Fruit fly (Drosophila melanogaster) whole organism: ENCODE measurements around the gene Rift.

Experiments
- CG8478 ChIP-seq: fragments of >200 bp; optimal IDR thresholded peaks from 2 replicates; lab custom pipeline; 2018; ENCODE audit warnings: inconsistent platforms
- Dll ChIP-seq: fragments of >200 bp; optimal IDR thresholded peaks from 2 replicates; lab custom pipeline; 2017
- EcR ChIP-seq, 2 experiments: fragments of >200 bp; optimal IDR thresholded peaks; 2 replicates each; lab custom pipeline; 2017; ENCODE audit warnings: missing biosample characterization in 2 of 2, missing genetic modification characterization in 2 of 2, missing genetic modification reagents in 2 of 2
- pan ChIP-seq: fragments of >200 bp; optimal IDR thresholded peaks from 2 replicates; lab custom pipeline; 2017
- psq ChIP-seq: fragments of >200 bp; optimal IDR thresholded peaks from 2 replicates; lab custom pipeline; 2017
- usp ChIP-seq: fragments of >200 bp; optimal IDR thresholded peaks from 2 replicates; lab custom pipeline; 2017; ENCODE audit warnings: missing biosample characterization, missing genetic modification characterization, mixed read lengths

The Rift gene

DNA sequence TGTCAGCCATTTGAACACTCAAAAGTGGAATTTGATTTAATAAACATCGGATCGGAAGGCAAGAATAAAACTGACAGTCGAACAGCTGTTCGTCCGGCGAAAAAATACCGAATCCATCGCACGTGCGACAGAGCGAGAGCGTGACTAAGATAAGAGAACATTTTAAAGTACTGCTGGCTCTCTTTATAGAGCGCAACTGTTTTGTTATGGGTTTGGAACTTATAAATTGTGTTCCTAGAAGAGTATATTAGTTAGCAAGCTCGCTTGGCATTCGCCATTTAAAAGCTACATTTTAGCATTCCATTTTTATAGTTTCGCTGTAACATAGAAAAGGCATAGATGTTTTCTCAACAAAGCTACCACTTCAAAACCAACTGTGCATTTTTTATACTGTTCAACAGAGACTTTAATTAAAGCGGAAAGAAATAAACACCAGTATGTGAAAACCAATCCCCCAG is at the start of gene Rift:
TSS of gene Rift (minus strand) at position 114 of the 458 bp plus-strand sequence.
- TF ChIP-seq Dll (no peak), usp (GFP tag; lab: Kevin White, UChicago) (no peak)

- TF ChIP-seq CG8478 (lab: Kevin White, UChicago) (no peak), Dll (no peak), psq (lab: Kevin White, UChicago) (no peak), pan (lab: Kevin White, UChicago) (no peak), EcR (GFP tag; optimal IDR thresholded peaks at IDR 0.05; lab: Kevin White, UChicago) (no peak)
These were observed 42.2 kb upstream of the Rift start for dm6 chr3R:31852185-31852584.

- no peak for TF ChIP-seq CG8478 (lab: Kevin White, UChicago)
- no peak for TF ChIP-seq pan (lab: Kevin White, UChicago)
- TF ChIP-seq EcR (GFP tag; optimal IDR thresholded peaks at IDR 0.05; lab: Kevin White, UChicago): no peak
- no peak for TF ChIP-seq psq (lab: Kevin White, UChicago)
- TF ChIP-seq usp (GFP tag; lab: Kevin White, UChicago): no peak
- no peak for TF ChIP-seq Dll
These were observed 16.4 kb upstream of the Rift start for dm6 chr3R:31826422-31826821.

dm6 chr3R:31825571-31826068 is 15.6 kb upstream of the Rift start:
- no peak for TF ChIP-seq psq (lab: Kevin White, UChicago)
- TF ChIP-seq pan (lab: Kevin White, UChicago): no peak
- no peak for TF ChIP-seq Dll
- TF ChIP-seq usp (GFP tag; lab: Kevin White, UChicago): no peak
- no peak for TF ChIP-seq EcR (GFP tag; optimal IDR thresholded peaks at IDR 0.05; lab: Kevin White, UChicago)
- no peak for TF ChIP-seq CG8478 (lab: Kevin White, UChicago)

- TF ChIP-seq pan (lab: Kevin White, UChicago) (no peak), psq (lab: Kevin White, UChicago) (no peak), usp (GFP tag; lab: Kevin White, UChicago) (no peak), EcR (GFP tag; optimal IDR thresholded peaks at IDR 0.05; lab: Kevin White, UChicago) (no peak)
These were observed 14.2 kb upstream of the Rift start for dm6 chr3R:31824200-31824599.

DNA sequence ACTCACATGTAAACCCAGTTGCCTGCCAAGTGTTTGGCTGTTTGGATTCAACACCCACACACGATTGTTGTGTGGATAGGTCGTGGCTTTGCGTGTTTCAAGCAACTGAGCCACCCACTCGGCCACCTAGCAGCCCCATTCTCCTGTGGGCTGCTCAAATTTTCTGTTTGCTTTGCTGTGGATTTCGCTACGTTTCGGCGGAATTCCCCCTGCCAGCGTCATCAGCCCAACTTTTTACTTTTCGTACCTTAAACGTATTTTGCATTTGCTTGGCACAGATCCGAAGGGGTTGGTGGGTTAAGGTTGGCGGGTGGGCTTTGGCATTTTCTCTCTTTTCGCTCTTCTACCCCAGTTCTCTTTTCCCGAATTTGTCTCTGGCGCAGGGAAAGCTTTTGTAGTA is 12.5 kb upstream of the Rift start:
- TF ChIP-seq Dll (no peak), usp (GFP tag; lab: Kevin White, UChicago) (no peak), pan (lab: Kevin White, UChicago) (no peak), CG8478 (lab: Kevin White, UChicago) (no peak), psq (lab: Kevin White, UChicago) (no peak), EcR (GFP tag; optimal IDR thresholded peaks at IDR 0.05; lab: Kevin White, UChicago) (no peak)

dm6 chr3R:31812976-31813298 is 3.0 kb upstream of the Rift start:
- TF ChIP-seq usp (GFP tag; lab: Kevin White, UChicago) (no peak), EcR (GFP tag; optimal IDR thresholded peaks at IDR 0.05; lab: Kevin White, UChicago) (no peak), pan (lab: Kevin White, UChicago) (no peak), psq (lab: Kevin White, UChicago) (no peak), Dll (no peak), CG8478 (lab: Kevin White, UChicago) (no peak)

DNA sequence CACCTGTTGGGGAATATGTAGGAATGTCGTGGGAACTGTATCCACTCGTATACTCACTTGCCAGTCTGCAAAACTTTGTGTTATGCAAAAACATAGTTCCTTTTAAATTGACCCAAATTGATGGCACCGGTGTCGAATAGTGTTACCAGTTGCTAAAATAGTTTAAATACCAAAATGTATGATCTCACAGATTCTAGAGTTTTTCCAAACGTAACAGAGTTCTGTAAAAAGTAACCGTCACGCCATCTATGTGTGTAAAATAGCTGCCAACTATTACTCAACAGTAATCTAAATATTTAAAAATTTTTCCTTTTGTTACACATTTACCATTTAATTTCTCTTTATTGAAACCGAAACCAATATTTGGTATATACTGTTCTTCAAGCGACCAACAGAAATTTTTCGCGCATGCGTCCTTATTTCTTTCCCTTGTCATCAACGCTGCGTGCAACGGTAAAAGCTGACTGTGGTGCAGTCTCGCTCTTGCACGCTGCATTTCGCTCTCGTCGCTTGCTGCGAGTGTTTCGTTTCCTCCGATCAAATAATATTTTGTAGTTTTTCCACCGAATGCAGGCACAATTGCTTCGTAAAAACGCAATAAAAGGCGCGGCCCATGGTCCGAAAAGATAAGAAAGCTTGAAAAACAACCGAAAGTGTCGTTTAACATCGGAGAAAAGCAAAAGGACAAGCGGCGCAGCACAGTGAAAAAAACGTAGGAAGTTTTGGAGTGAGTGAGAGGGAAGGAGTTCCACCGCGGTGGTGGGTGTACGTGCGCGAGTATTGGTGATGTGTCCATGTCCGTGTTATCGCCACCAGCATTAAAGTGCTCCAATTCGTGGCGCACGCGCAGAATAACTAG is 2.4 kb upstream of the Rift start, which contains the start of the genes FeCH and RhoGAP100F:
TSS of gene FeCH (minus strand) at position 180 of the 859 bp plus-strand sequence.
TSS of gene RhoGAP100F (plus strand) at position 493 of the 859 bp plus-strand sequence.
- TF ChIP-seq pan (lab: Kevin White, UChicago) (no peak), EcR (GFP tag; optimal IDR thresholded peaks at IDR 0.05; lab: Kevin White, UChicago) (no peak), usp (GFP tag; lab: Kevin White, UChicago) (no peak), Dll (no peak), psq (lab: Kevin White, UChicago) (no peak), CG8478 (lab: Kevin White, UChicago) (no peak)

- TF ChIP-seq Dll: peak; percentile 9
- no peak for TF ChIP-seq CG8478 (lab: Kevin White, UChicago)
- TF ChIP-seq usp (GFP tag; lab: Kevin White, UChicago): no peak
- TF ChIP-seq EcR (GFP tag; optimal IDR thresholded peaks at IDR 0.05; lab: Kevin White, UChicago): no peak
These were observed 364 bp downstream of the Rift start for dm6 chr3R:31809622-31810021.

DNA sequence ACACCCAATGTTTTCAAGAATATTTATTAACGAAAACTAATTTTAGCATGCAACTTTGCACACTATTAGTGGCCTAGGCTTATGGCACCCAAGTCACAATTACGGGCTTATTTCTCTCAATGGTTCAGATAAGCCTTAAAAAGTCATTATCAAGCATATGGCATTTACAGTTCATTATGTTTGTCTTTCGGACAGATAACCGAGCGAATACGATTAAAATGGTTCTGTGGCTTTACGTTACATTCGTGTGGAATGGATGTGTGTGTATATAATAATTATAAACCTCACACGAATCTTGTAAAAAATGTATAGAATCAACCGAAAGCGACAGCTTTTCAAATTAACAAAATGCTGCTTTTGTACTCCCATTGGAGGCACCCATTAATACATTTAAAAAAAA is 1.4 kb downstream of the Rift start:
- TF ChIP-seq pan (lab: Kevin White, UChicago) (no peak), Dll (no peak)

DNA sequence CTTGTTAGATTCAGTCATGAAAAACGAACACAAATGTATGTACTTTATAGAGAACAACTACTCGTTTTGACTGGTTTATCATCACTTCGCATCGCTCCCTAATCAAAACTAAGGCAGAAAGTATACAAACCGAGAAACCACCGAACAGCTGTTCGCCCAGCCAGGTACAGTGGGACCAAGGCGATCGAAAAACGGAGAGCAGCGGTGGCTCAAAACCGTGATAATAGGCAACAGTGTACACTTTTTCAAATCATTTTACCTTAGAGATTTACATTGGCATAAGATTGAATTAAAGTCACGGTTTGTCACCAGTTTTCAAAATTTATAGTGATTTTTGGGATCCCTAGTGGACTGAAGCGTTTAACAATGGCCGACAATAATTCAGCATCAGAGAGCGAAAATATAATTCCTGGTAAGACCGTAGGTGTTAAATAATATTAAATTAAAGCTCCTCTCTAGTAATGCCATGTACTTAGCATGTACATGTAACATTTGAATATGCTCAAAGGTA is 4.7 kb downstream of the Rift start, which contains the start of the genes CG42233 and CG1971:
TSS of gene CG42233 (minus strand) at position 51 of the 511 bp plus-strand sequence.
TSS of gene CG1971 (plus strand) at position 241 of the 511 bp plus-strand sequence.
- TF ChIP-seq Dll: no peak
- no peak for TF ChIP-seq EcR (GFP tag; optimal IDR thresholded peaks at IDR 0.05; lab: Kevin White, UChicago)
- TF ChIP-seq usp (GFP tag; lab: Kevin White, UChicago): no peak
- no peak for TF ChIP-seq pan (lab: Kevin White, UChicago)
- TF ChIP-seq psq (lab: Kevin White, UChicago): no peak
- no peak for TF ChIP-seq CG8478 (lab: Kevin White, UChicago)

DNA sequence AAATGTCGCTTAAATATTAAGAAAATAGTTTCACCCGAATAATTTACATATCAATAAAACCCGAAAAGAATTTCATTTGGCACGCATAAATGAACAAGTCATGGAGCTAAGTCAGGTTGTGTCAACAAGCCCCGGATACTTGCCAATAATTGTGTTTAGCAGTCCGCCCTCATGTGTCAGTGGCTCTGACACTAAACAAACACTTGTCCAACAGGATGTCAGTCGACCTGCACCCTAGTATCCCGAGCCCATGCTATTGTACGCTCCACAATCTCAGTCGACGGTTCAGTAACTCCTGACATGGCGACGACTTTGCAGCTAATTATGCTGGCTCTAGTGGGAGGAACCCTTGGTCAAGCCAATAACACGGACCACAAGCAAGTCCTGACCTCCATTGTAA is 9.3 kb downstream of the Rift start, which contains the start of gene Ir100a:
TSS of gene Ir100a (plus strand) at position 301 of the 400 bp plus-strand sequence.
- TF ChIP-seq EcR (GFP tag; optimal IDR thresholded peaks at IDR 0.05; lab: Kevin White, UChicago): no peak
- no peak for TF ChIP-seq psq (lab: Kevin White, UChicago)
- TF ChIP-seq Dll: no peak
- no peak for TF ChIP-seq pan (lab: Kevin White, UChicago)
- no peak for TF ChIP-seq CG8478 (lab: Kevin White, UChicago)
- no peak for TF ChIP-seq usp (GFP tag; lab: Kevin White, UChicago)
